Fruit fly (Drosophila melanogaster): ENCODE results near the gene CG9184.
A peak's percentile ranks its signal among the peaks of the same experiment; 100 is the strongest.

Gene CG9184

dm6 chr3L:1323136-1323535 is 530 bp upstream of the CG9184 start:
- TF ChIP-seq Abd-B (GFP tag; optimal IDR thresholded peaks at IDR 0.05) = no peak
- no peak for TF ChIP-seq dsf (GFP tag; optimal IDR thresholded peaks at IDR 0.05; ENCODE audit: borderline replicate concordance)
- TF ChIP-seq Dif (GFP tag; optimal IDR thresholded peaks at IDR 0.05; ENCODE audit: partially characterized antibody) = no peak
- TF ChIP-seq Vsx2 (GFP tag; optimal IDR thresholded peaks at IDR 0.05; ENCODE audit: partially characterized antibody) = no peak
- TF ChIP-seq Sp1 (GFP tag; optimal IDR thresholded peaks at IDR 0.05) = peak; percentile 15
- TF ChIP-seq jim (GFP tag; optimal IDR thresholded peaks at IDR 0.05) = no peak
- TF ChIP-seq fru (GFP tag; optimal IDR thresholded peaks at IDR 0.05) = peak; percentile 36
- TF ChIP-seq HLH106 (tag; optimal IDR thresholded peaks at IDR 0.05) = peak; percentile 26
- peak in 1 of 2 experiments; percentile 40 for TF ChIP-seq foxo (GFP tag; optimal IDR thresholded peaks at IDR 0.05)
- peak; percentile 54 for TF ChIP-seq sv (GFP tag; optimal IDR thresholded peaks at IDR 0.05)
- no peak for TF ChIP-seq pan (optimal IDR thresholded peaks at IDR 0.05)
- TF ChIP-seq psq (GFP tag; optimal IDR thresholded peaks at IDR 0.05) = peak; percentile 23
- peak; percentile 35 for TF ChIP-seq br (GFP tag; optimal IDR thresholded peaks at IDR 0.05)
- peak; percentile 39 for TF ChIP-seq OdsH (GFP tag; optimal IDR thresholded peaks at IDR 0.05)
- TF ChIP-seq CG9705 (GFP tag; optimal IDR thresholded peaks at IDR 0.05) = no peak
- TF ChIP-seq ey (GFP tag; optimal IDR thresholded peaks at IDR 0.05) = peak; percentile 52
- TF ChIP-seq Dfd (GFP tag; optimal IDR thresholded peaks at IDR 0.05) = no peak
- no peak for TF ChIP-seq CrebA (GFP tag; optimal IDR thresholded peaks at IDR 0.05; ENCODE audit: borderline replicate concordance)
- no peak for TF ChIP-seq usp (GFP tag; optimal IDR thresholded peaks at IDR 0.05)
- no peak for TF ChIP-seq Hr78 (GFP tag; optimal IDR thresholded peaks at IDR 0.05)
- TF ChIP-seq Jra (GFP tag; optimal IDR thresholded peaks at IDR 0.05) = no peak
- no peak for TF ChIP-seq dl (GFP tag; optimal IDR thresholded peaks at IDR 0.05; ENCODE audit: insufficient read depth in 1 of 2, partially characterized antibody in 2 of 2)
- TF ChIP-seq rgr (GFP tag; optimal IDR thresholded peaks at IDR 0.05) = peak; percentile 50
- no peak for TF ChIP-seq Hnf4 (GFP tag; optimal IDR thresholded peaks at IDR 0.05)
- TF ChIP-seq dmrt93B (GFP tag; optimal IDR thresholded peaks at IDR 0.05) = no peak

- TF ChIP-seq dl (GFP tag; optimal IDR thresholded peaks at IDR 0.05; ENCODE audit: insufficient read depth in 1 of 2, partially characterized antibody in 2 of 2) (no peak), Sp1 (GFP tag; optimal IDR thresholded peaks at IDR 0.05) (no peak), sage (GFP tag; optimal IDR thresholded peaks at IDR 0.05) (no peak), lola (GFP tag; optimal IDR thresholded peaks at IDR 0.05) (no peak), Dfd (GFP tag; optimal IDR thresholded peaks at IDR 0.05) (peak; percentile 99)
Observed at dm6 chr3L:1322159-1322558, 447 bp downstream of the CG9184 start.

dm6 chr3L:1320931-1321556 is 1.6 kb downstream of the CG9184 start:
- no peak for TF ChIP-seq Hr78 (GFP tag; optimal IDR thresholded peaks at IDR 0.05)
- TF ChIP-seq Hr83 (GFP tag; optimal IDR thresholded peaks at IDR 0.05; ENCODE audit: poor library complexity, severe bottlenecking) = peak; percentile 63
- TF ChIP-seq br (GFP tag; optimal IDR thresholded peaks at IDR 0.05) = peak; percentile 62
- TF ChIP-seq Sp1 (GFP tag; optimal IDR thresholded peaks at IDR 0.05) = peak; percentile 32
- TF ChIP-seq psq (GFP tag; optimal IDR thresholded peaks at IDR 0.05) = peak; percentile 53
- TF ChIP-seq Dfd (GFP tag; optimal IDR thresholded peaks at IDR 0.05) = no peak
- peak; percentile 58 for TF ChIP-seq OdsH (GFP tag; optimal IDR thresholded peaks at IDR 0.05)
- no peak for TF ChIP-seq brk (GFP tag; optimal IDR thresholded peaks at IDR 0.05)
- peak; percentile 30 for TF ChIP-seq CG32264 (GFP tag; optimal IDR thresholded peaks at IDR 0.05)
- TF ChIP-seq fru (GFP tag; optimal IDR thresholded peaks at IDR 0.05) = peak; percentile 59
- peak; percentile 75 for TF ChIP-seq sage (GFP tag; optimal IDR thresholded peaks at IDR 0.05)
- peak; percentile 56 for TF ChIP-seq Hnf4 (GFP tag; optimal IDR thresholded peaks at IDR 0.05)
- peak; percentile 44 for TF ChIP-seq Rel (GFP tag; optimal IDR thresholded peaks at IDR 0.05)
- TF ChIP-seq Rel (tag; optimal IDR thresholded peaks at IDR 0.05) = peak; percentile 48
- TF ChIP-seq Jra (GFP tag; optimal IDR thresholded peaks at IDR 0.05) = peak; percentile 94
- no peak for TF ChIP-seq CG9705 (GFP tag; optimal IDR thresholded peaks at IDR 0.05)
- TF ChIP-seq rgr (GFP tag; optimal IDR thresholded peaks at IDR 0.05) = peak; percentile 41
- no peak for TF ChIP-seq N (GFP tag; optimal IDR thresholded peaks at IDR 0.05)
- no peak for TF ChIP-seq jim (GFP tag; optimal IDR thresholded peaks at IDR 0.05)
- TF ChIP-seq Dif (GFP tag; optimal IDR thresholded peaks at IDR 0.05; ENCODE audit: partially characterized antibody) = no peak
- TF ChIP-seq dl (GFP tag; optimal IDR thresholded peaks at IDR 0.05; ENCODE audit: insufficient read depth in 1 of 2, partially characterized antibody in 2 of 2) = no peak
- TF ChIP-seq dmrt93B (GFP tag; optimal IDR thresholded peaks at IDR 0.05) = no peak
- TF ChIP-seq h (GFP tag; optimal IDR thresholded peaks at IDR 0.05) = peak; percentile 71

Data from whole organism, wandering third instar larva.